Fruit fly (Drosophila melanogaster) whole organism, embryonic: Measurements from ENCODE around the gene CG7183.

Experiments
- BEAF-32 ChIP-seq: fragments of 200-800 bp; sonication (Bioruptor generic); optimal IDR thresholded peaks from 3 replicates; lab custom pipeline; 2017; ENCODE audit warnings: missing biosample characterization, missing genetic modification characterization, mild to moderate bottlenecking, moderate library complexity, missing genetic modification reagents
- Bdp1 ChIP-seq: fragments of 200-800 bp; sonication (Bioruptor generic); optimal IDR thresholded peaks from 3 replicates; lab custom pipeline; 2016; ENCODE audit warnings: missing biosample characterization, missing genetic modification characterization
- Bgb ChIP-seq: fragments of 200-800 bp; sonication (Bioruptor generic); IDR thresholded peaks from 2 replicates; pipeline ENCODE4 v1.3.6; 2022; ENCODE audit warnings: missing biosample characterization, missing genetic modification characterization; ENCODE audit not compliant: partially characterized antibody
- Bteb2 ChIP-seq: fragments of 200-800 bp; sonication (Bioruptor generic); optimal IDR thresholded peaks from 2 replicates; lab custom pipeline; 2016; ENCODE audit warnings: missing biosample characterization, missing genetic modification characterization
- CG10979 ChIP-seq: fragments of 200-800 bp; sonication (Bioruptor generic); optimal IDR thresholded peaks from 2 replicates; lab custom pipeline; 2018; ENCODE audit warnings: missing biosample characterization, mild to moderate bottlenecking, missing genetic modification characterization, moderate library complexity
- CG11695 ChIP-seq: fragments of 200-800 bp; sonication (Bioruptor generic); IDR thresholded peaks from 3 replicates; pipeline ENCODE4 v1.3.6; 2022; ENCODE audit warnings: missing biosample characterization, missing genetic modification characterization
- CG11696 ChIP-seq: fragments of 200-800 bp; sonication (Bioruptor generic); IDR thresholded peaks from 2 replicates; pipeline ENCODE4 v1.3.6; 2022; ENCODE audit warnings: missing biosample characterization, missing genetic modification characterization
- CG12659 ChIP-seq: fragments of 200-800 bp; sonication (Bioruptor generic); optimal IDR thresholded peaks from 3 replicates; lab custom pipeline; 2017; ENCODE audit warnings: mild to moderate bottlenecking, missing biosample characterization, missing genetic modification reagents, missing genetic modification characterization
- CG13424 ChIP-seq: fragments of 200-800 bp; sonication (Bioruptor generic); optimal IDR thresholded peaks from 2 replicates; lab custom pipeline; 2019; ENCODE audit warnings: missing biosample characterization, mild to moderate bottlenecking, missing genetic modification characterization, moderate library complexity
- CG15696 ChIP-seq: fragments of 200-800 bp; sonication (Bioruptor generic); optimal IDR thresholded peaks from 2 replicates; lab custom pipeline; 2019; ENCODE audit warnings: missing biosample characterization, mild to moderate bottlenecking, missing genetic modification characterization, moderate library complexity
- CG17829 ChIP-seq: fragments of 200-800 bp; optimal IDR thresholded peaks from 2 replicates; lab custom pipeline; 2019; ENCODE audit warnings: missing biosample characterization, mild to moderate bottlenecking, missing genetic modification characterization, moderate library complexity
- CG18476 ChIP-seq: fragments of 200-800 bp; sonication (Bioruptor generic); optimal IDR thresholded peaks from 2 replicates; lab custom pipeline; 2016; ENCODE audit warnings: missing biosample characterization, mild to moderate bottlenecking, missing genetic modification characterization
- CG18599 ChIP-seq: fragments of 200-800 bp; sonication (Bioruptor generic); optimal IDR thresholded peaks from 3 replicates; lab custom pipeline; 2017; ENCODE audit warnings: missing biosample characterization, missing genetic modification characterization, mild to moderate bottlenecking, moderate library complexity, missing genetic modification reagents
- CG2116 ChIP-seq: fragments of 200-800 bp; sonication (Bioruptor generic); optimal IDR thresholded peaks from 3 replicates; lab custom pipeline; 2018; ENCODE audit warnings: missing biosample characterization, mild to moderate bottlenecking, missing genetic modification characterization
- CG2889 ChIP-seq: fragments of 200-800 bp; sonication (Bioruptor generic); IDR thresholded peaks from 3 replicates; pipeline ENCODE4 v1.3.6; 2022; ENCODE audit warnings: missing biosample characterization, missing genetic modification characterization
- CG7928 ChIP-seq: fragments of 200-800 bp; sonication (Bioruptor generic); optimal IDR thresholded peaks from 2 replicates; lab custom pipeline; 2017; ENCODE audit warnings: missing biosample characterization, mild to moderate bottlenecking, missing genetic modification characterization
- CG8478 ChIP-seq: fragments of >200 bp; optimal IDR thresholded peaks from 2 replicates; lab custom pipeline; 2018
- CG9817 ChIP-seq: fragments of 200-800 bp; sonication (Bioruptor generic); optimal IDR thresholded peaks from 2 replicates; lab custom pipeline; 2018; ENCODE audit warnings: missing biosample characterization, mild to moderate bottlenecking, missing genetic modification characterization, moderate library complexity
- CG9876 ChIP-seq: fragments of 200-800 bp; sonication (Bioruptor generic); optimal IDR thresholded peaks from 2 replicates; lab custom pipeline; 2016; ENCODE audit warnings: missing biosample characterization, missing genetic modification characterization
- D ChIP-seq, 2 experiments: fragments of 200-800 bp in 1 of 2; fragments of >200 bp in 1 of 2; sonication (Bioruptor generic) in 1 of 2; optimal IDR thresholded peaks; 2 replicates in 1 of 2; 3 replicates in 1 of 2; lab custom pipeline; 2017; ENCODE audit warnings: mild to moderate bottlenecking in 1 of 2, missing biosample characterization in 1 of 2, missing genetic modification characterization in 1 of 2, missing genetic modification reagents in 1 of 2
- D19A ChIP-seq: fragments of 200-800 bp; optimal IDR thresholded peaks from 3 replicates; lab custom pipeline; 2019; ENCODE audit warnings: missing biosample characterization, mild to moderate bottlenecking, missing genetic modification characterization, moderate library complexity
- Dek ChIP-seq: fragments of 200-800 bp; sonication (Bioruptor generic); optimal IDR thresholded peaks from 3 replicates; lab custom pipeline; 2019; ENCODE audit warnings: missing biosample characterization, mild to moderate bottlenecking, missing genetic modification characterization, moderate library complexity
- Fer3 ChIP-seq: fragments of 200-800 bp; sonication (Bioruptor generic); optimal IDR thresholded peaks from 2 replicates; lab custom pipeline; 2018; ENCODE audit warnings: missing biosample characterization, mild to moderate bottlenecking, missing genetic modification characterization, moderate library complexity
- H2.0 ChIP-seq: fragments of 200-800 bp; sonication (Bioruptor generic); IDR thresholded peaks from 2 replicates; pipeline ENCODE4 v1.3.6; 2022; ENCODE audit warnings: missing biosample characterization, missing genetic modification characterization
- HHEX ChIP-seq: fragments of 200-800 bp; sonication (Bioruptor generic); optimal IDR thresholded peaks from 3 replicates; lab custom pipeline; 2017; ENCODE audit warnings: missing biosample characterization, mild to moderate bottlenecking, missing genetic modification characterization, missing genetic modification reagents
- HLHmδ ChIP-seq: fragments of 200-800 bp; sonication (Bioruptor generic); optimal IDR thresholded peaks from 2 replicates; lab custom pipeline; 2018; ENCODE audit warnings: missing biosample characterization, mild to moderate bottlenecking, missing genetic modification characterization, moderate library complexity
- Hey ChIP-seq: fragments of 200-800 bp; sonication (Bioruptor generic); optimal IDR thresholded peaks from 3 replicates; lab custom pipeline; 2018; ENCODE audit warnings: missing biosample characterization, mild to moderate bottlenecking, missing genetic modification characterization
- Hr51 ChIP-seq, 2 experiments: fragments of 200-800 bp; sonication (Bioruptor generic); optimal IDR thresholded peaks; 2 replicates in 1 of 2; 3 replicates in 1 of 2; lab custom pipeline; 2016 to 2018; ENCODE audit warnings: missing biosample characterization in 2 of 2, missing genetic modification characterization in 2 of 2, mild to moderate bottlenecking in 1 of 2, moderate library complexity in 1 of 2
- Jarid2 ChIP-seq: fragments of 200-800 bp; sonication (Bioruptor generic); optimal IDR thresholded peaks from 3 replicates; lab custom pipeline; 2017; ENCODE audit warnings: mild to moderate bottlenecking, missing biosample characterization, missing genetic modification reagents, missing genetic modification characterization
- Meics ChIP-seq: fragments of 200-800 bp; sonication (Bioruptor generic); optimal IDR thresholded peaks from 2 replicates; lab custom pipeline; 2017; ENCODE audit warnings: missing biosample characterization, mild to moderate bottlenecking, missing genetic modification characterization
- Six4 ChIP-seq: fragments of 200-800 bp; sonication (Bioruptor generic); optimal IDR thresholded peaks from 2 replicates; lab custom pipeline; 2016; ENCODE audit warnings: missing biosample characterization, missing genetic modification characterization
- Sox100B ChIP-seq: fragments of 200-800 bp; sonication (Bioruptor generic); optimal IDR thresholded peaks from 3 replicates; lab custom pipeline; 2018; ENCODE audit warnings: missing biosample characterization, mild to moderate bottlenecking, missing genetic modification characterization
- cas ChIP-seq: fragments of 200-800 bp; sonication (Bioruptor generic); IDR thresholded peaks from 2 replicates; pipeline ENCODE4 v1.3.6; 2022; ENCODE audit warnings: missing biosample characterization, missing genetic modification characterization
- cg ChIP-seq: fragments of 200-800 bp; sonication (Bioruptor generic); optimal IDR thresholded peaks from 3 replicates; lab custom pipeline; 2019; ENCODE audit warnings: missing biosample characterization, mild to moderate bottlenecking, missing genetic modification characterization, moderate library complexity
- chif ChIP-seq, 2 experiments: fragments of 200-800 bp; sonication (Bioruptor generic); optimal IDR thresholded peaks; 3 replicates each; lab custom pipeline; 2016; ENCODE audit warnings: missing biosample characterization in 2 of 2, missing genetic modification characterization in 2 of 2
- cwo ChIP-seq: fragments of 200-800 bp; sonication (Bioruptor generic); optimal IDR thresholded peaks from 3 replicates; lab custom pipeline; 2017; ENCODE audit warnings: missing biosample characterization, missing genetic modification characterization, mild to moderate bottlenecking, moderate library complexity, missing genetic modification reagents
- dpn ChIP-seq, 2 experiments: fragments of 200-800 bp; sonication (Bioruptor generic); optimal IDR thresholded peaks; 3 replicates each; lab custom pipeline; 2016; ENCODE audit warnings: missing biosample characterization in 2 of 2, missing genetic modification characterization in 2 of 2
- hkb ChIP-seq, 2 experiments: fragments of 200-800 bp in 1 of 2; fragments of >200 bp in 1 of 2; sonication (Bioruptor generic) in 1 of 2; IDR thresholded peaks in 1 of 2; optimal IDR thresholded peaks in 1 of 2; 2 replicates each; pipeline versions ENCODE4 v1.3.6 to Lab custom; 2017 to 2022; ENCODE audit warnings: missing biosample characterization in 1 of 2, missing genetic modification characterization in 1 of 2
- klu ChIP-seq: fragments of 200-800 bp; sonication (Bioruptor generic); IDR thresholded peaks from 2 replicates; pipeline ENCODE4 v1.3.6; 2022; ENCODE audit warnings: missing biosample characterization, missing genetic modification characterization
- lola ChIP-seq, 3 experiments: fragments of >200 bp in 2 of 3; fragments of 200-800 bp in 1 of 3; sonication (Bioruptor generic) in 1 of 3; optimal IDR thresholded peaks; 2 replicates each; lab custom pipeline; 2017 to 2019; ENCODE audit warnings: missing biosample characterization in 3 of 3, missing genetic modification characterization in 3 of 3, mild to moderate bottlenecking in 1 of 3, moderate library complexity in 1 of 3
- nmo ChIP-seq: fragments of 200-800 bp; sonication (Bioruptor generic); optimal IDR thresholded peaks from 2 replicates; lab custom pipeline; 2018; ENCODE audit warnings: missing biosample characterization, mild to moderate bottlenecking, missing genetic modification characterization, moderate library complexity
- odd ChIP-seq: fragments of 200-800 bp; sonication (Bioruptor generic); optimal IDR thresholded peaks from 2 replicates; lab custom pipeline; 2017; ENCODE audit warnings: missing biosample characterization, mild to moderate bottlenecking, missing genetic modification characterization
- prd ChIP-seq, 3 experiments: fragments of >200 bp in 2 of 3; fragments of 200-800 bp in 1 of 3; sonication (Bioruptor generic) in 1 of 3; optimal IDR thresholded peaks in 2 of 3; IDR thresholded peaks in 1 of 3; 2 replicates in 2 of 3; 3 replicates in 1 of 3; pipeline versions ENCODE4 v1.3.6 to Lab custom; 2017 to 2022; ENCODE audit warnings: missing biosample characterization in 1 of 3, missing genetic modification characterization in 1 of 3
- sqz ChIP-seq: fragments of 200-800 bp; sonication (Bioruptor generic); optimal IDR thresholded peaks from 3 replicates; lab custom pipeline; 2018; ENCODE audit warnings: missing biosample characterization, mild to moderate bottlenecking, missing genetic modification characterization
- tio ChIP-seq: fragments of 200-800 bp; sonication (Bioruptor generic); optimal IDR thresholded peaks from 2 replicates; lab custom pipeline; 2017; ENCODE audit warnings: missing biosample characterization, missing genetic modification characterization, inconsistent platforms
- tup ChIP-seq: fragments of 200-800 bp; sonication (Bioruptor generic); optimal IDR thresholded peaks from 2 replicates; lab custom pipeline; 2016; ENCODE audit warnings: missing biosample characterization, mild to moderate bottlenecking, missing genetic modification characterization, moderate library complexity

CG7183 gene

DNA sequence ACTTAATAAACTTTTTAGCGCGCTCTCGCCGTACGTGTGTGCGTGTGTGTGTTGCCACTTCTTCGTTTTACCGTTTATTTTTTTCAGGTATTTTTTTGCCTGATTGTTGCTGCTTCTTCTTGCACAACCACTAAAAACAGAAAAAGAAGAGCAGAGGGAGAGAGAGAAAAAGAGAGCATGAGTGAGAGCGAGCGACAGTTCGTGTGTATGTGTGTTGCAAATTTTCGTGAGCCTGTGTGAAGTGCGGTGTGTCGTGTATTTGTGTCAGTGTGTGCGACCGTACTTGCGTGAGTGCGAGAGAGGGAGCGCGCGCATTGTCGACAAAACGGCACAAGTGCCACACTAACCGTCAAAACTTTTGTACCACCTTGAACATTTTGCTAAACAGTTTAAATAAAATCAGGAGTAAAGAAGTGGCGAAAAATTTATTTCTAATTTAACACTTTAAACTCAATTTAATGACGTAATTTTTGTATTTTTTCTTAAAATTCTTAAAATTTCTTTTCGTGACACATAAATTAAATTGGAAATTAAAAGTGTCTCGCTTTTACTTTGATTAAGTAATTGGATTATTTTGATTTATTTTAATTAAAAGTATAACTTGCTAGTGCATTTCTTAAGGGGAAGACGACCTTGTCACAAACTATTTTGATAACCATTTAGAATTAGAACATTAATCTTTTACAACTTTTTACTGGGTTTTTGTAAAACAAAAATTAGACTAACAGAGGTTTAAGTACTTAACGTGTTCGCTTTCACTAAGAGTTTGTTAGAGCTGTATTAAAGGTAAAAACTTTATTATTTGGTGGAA lies 23.3 kb downstream of the CG7183 start (continued):
- TF ChIP-seq CG15696 (tag; lab: Kevin White, UChicago): no peak
- peak; percentile 19 for TF ChIP-seq Six4 (GFP tag; lab: Kevin White, UChicago)
- peak; percentile 79 for TF ChIP-seq tio (GFP tag; lab: Kevin White, UChicago)
- no peak for TF ChIP-seq CG2889
- no peak for TF ChIP-seq prd (optimal IDR thresholded peaks at IDR 0.05; lab: Kevin White, UChicago)
- TF ChIP-seq prd (GFP tag; IDR thresholded peaks at IDR 0.05; lab: Robert Waterston, UW): no peak
- TF ChIP-seq CG8478 (lab: Kevin White, UChicago): peak; percentile 29
- peak in 1 of 2 experiments; percentile 77 for TF ChIP-seq Hr51 (GFP tag; optimal IDR thresholded peaks at IDR 0.05; lab: Kevin White, UChicago)
- TF ChIP-seq chif (GFP tag; optimal IDR thresholded peaks at IDR 0.05; lab: Kevin White, UChicago): peak in 1 of 2 experiments; percentile 36
- no peak for TF ChIP-seq cas
- peak; percentile 71 for TF ChIP-seq CG18599 (GFP tag; lab: Kevin White, UChicago)
- peak; percentile 35 for TF ChIP-seq Fer3 (tag; lab: Kevin White, UChicago)
- peak; percentile 50 for TF ChIP-seq CG9817 (tag; lab: Kevin White, UChicago)
- peak; percentile 24 for TF ChIP-seq Dek (tag; lab: Kevin White, UChicago)
- TF ChIP-seq klu (GFP tag; lab: Robert Waterston, UW): no peak
- no peak for TF ChIP-seq D (optimal IDR thresholded peaks at IDR 0.05; lab: Kevin White, UChicago)
- TF ChIP-seq D (GFP tag; optimal IDR thresholded peaks at IDR 0.05; lab: Kevin White, UChicago): peak; percentile 26
- peak; percentile 99 for TF ChIP-seq cg (GFP tag; lab: Kevin White, UChicago)
- peak in 1 of 3 experiments; percentile 75 for TF ChIP-seq lola (GFP tag; optimal IDR thresholded peaks at IDR 0.05; lab: Kevin White, UChicago)
- TF ChIP-seq nmo (GFP tag; lab: Kevin White, UChicago): peak; percentile 76
- peak; percentile 80 for TF ChIP-seq Meics
- peak; percentile 1 for TF ChIP-seq BEAF-32 (GFP tag; lab: Kevin White, UChicago)
- peak; percentile 35 for TF ChIP-seq CG18476 (GFP tag; lab: Kevin White, UChicago)
- TF ChIP-seq hkb (optimal IDR thresholded peaks at IDR 0.05; lab: Kevin White, UChicago): no peak
- no peak for TF ChIP-seq hkb (GFP tag; IDR thresholded peaks at IDR 0.05; lab: Robert Waterston, UW)
- TF ChIP-seq Bdp1 (GFP tag; lab: Kevin White, UChicago): no peak
- peak; percentile 68 for TF ChIP-seq CG13424 (tag; lab: Kevin White, UChicago)
- peak; percentile 50 for TF ChIP-seq CG17829 (tag; lab: Kevin White, UChicago)
- TF ChIP-seq cwo: peak; percentile 51
- TF ChIP-seq CG11696 (GFP tag; lab: Robert Waterston, UW): no peak
- TF ChIP-seq HHEX (GFP tag; lab: Kevin White, UChicago): peak; percentile 50
- TF ChIP-seq sqz (GFP tag; lab: Kevin White, UChicago): peak; percentile 98
- TF ChIP-seq CG2116 (GFP tag; lab: Kevin White, UChicago): peak; percentile 28
- peak; percentile 74 for TF ChIP-seq odd (GFP tag; lab: Kevin White, UChicago)
- no peak for TF ChIP-seq Hey (tag; lab: Kevin White, UChicago)
- no peak for TF ChIP-seq H2.0 (GFP tag; lab: Robert Waterston, UW)
- no peak for TF ChIP-seq tup
- TF ChIP-seq CG10979 (tag; lab: Kevin White, UChicago): peak; percentile 49
- TF ChIP-seq CG9876: no peak
- TF ChIP-seq Sox100B (GFP tag; lab: Kevin White, UChicago): peak; percentile 73
- TF ChIP-seq Bteb2 (GFP tag; lab: Kevin White, UChicago): no peak
- no peak for TF ChIP-seq Bgb (GFP tag; lab: Robert Waterston, UW)
- peak; percentile 37 for TF ChIP-seq HLHmδ (GFP tag; lab: Kevin White, UChicago)
- TF ChIP-seq D19A (tag; lab: Kevin White, UChicago): peak; percentile 52
- peak; percentile 25 to 28 for TF ChIP-seq dpn (GFP tag; optimal IDR thresholded peaks at IDR 0.05; lab: Kevin White, UChicago)
- peak; percentile 2 for TF ChIP-seq CG7928 (GFP tag; lab: Kevin White, UChicago)
- no peak for TF ChIP-seq CG11695 (GFP tag; lab: Robert Waterston, UW)
- TF ChIP-seq Jarid2 (GFP tag; lab: Kevin White, UChicago): peak; percentile 38
- peak; percentile 50 for TF ChIP-seq CG12659 (GFP tag; lab: Kevin White, UChicago)
